Worm (Caenorhabditis elegans): Measurements from ENCODE around the gene F13D11.4.

DNA sequence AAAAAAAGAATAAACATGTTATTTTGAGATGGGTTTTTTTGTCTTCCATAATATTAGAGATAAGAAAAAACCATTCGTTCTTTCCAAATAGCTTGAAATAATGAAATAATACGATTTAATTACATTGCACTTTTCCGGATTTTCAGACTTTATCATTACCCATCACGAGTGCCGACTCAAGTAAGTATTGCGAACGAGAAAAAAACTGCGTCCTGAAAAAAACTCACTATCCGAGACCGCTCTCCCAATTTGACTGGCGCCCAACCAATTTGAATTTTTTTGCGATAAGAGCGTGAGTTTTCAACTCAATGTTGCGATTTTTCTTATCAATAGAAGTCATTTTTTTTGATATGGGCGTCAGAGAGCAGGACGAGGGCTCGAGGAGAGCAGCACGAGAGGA, 21.6 kb downstream of the F13D11.4 start:
- TF ChIP-seq tbx-2 (tag; optimal IDR thresholded peaks at IDR 0.05), result no peak
- no peak for TF ChIP-seq pqm-1 (tag; optimal IDR thresholded peaks at IDR 0.05)
- TF ChIP-seq unc-86 (tag; optimal IDR thresholded peaks at IDR 0.05), result no peak
- no peak for TF ChIP-seq fkh-6 (tag; optimal IDR thresholded peaks at IDR 0.05)
- TF ChIP-seq elt-2 (tag; optimal IDR thresholded peaks at IDR 0.05), result peak; percentile 25
- TF ChIP-seq ceh-45 (GFP tag; IDR thresholded peaks at IDR 0.05), result no peak
- TF ChIP-seq pag-3 (tag; optimal IDR thresholded peaks at IDR 0.05; ENCODE audit: borderline replicate concordance), result no peak
- TF ChIP-seq ceh-48 (tag; optimal IDR thresholded peaks at IDR 0.05), result no peak
- no peak for TF ChIP-seq dmd-4 (tag; optimal IDR thresholded peaks at IDR 0.05; ENCODE audit: borderline replicate concordance)

Measured in whole organism, late embryonic.